Worm (Caenorhabditis elegans): ENCODE measurements around the gene Y60A3A.25.
A peak's percentile ranks its signal among the peaks of the same experiment; 100 is the strongest.

Y60A3A.25 gene

ce11 chrV:20004385-20004784 lies 10.4 kb upstream of the Y60A3A.25 start, which contains the start of gene unc-51:
TSS of gene unc-51 (minus strand) at chrV:20004485.
- TF ChIP-seq pha-4 (tag; optimal IDR thresholded peaks at IDR 0.05) (no peak), ham-2 (GFP tag; optimal IDR thresholded peaks at IDR 0.05) (no peak), bed-3 (GFP tag; optimal IDR thresholded peaks at IDR 0.05) (no peak), ceh-83 (GFP tag; optimal IDR thresholded peaks at IDR 0.05) (no peak), mab-5 (tag; optimal IDR thresholded peaks at IDR 0.05) (no peak), cnd-1 (tag; optimal IDR thresholded peaks at IDR 0.05) (no peak), tbx-8 (GFP tag; optimal IDR thresholded peaks at IDR 0.05) (no peak), ceh-39 (tag; optimal IDR thresholded peaks at IDR 0.05) (no peak), mep-1 (tag; optimal IDR thresholded peaks at IDR 0.05) (no peak), drap-1 (GFP tag; optimal IDR thresholded peaks at IDR 0.05) (no peak), unc-39 (tag; optimal IDR thresholded peaks at IDR 0.05) (no peak), unc-62 (GFP tag; optimal IDR thresholded peaks at IDR 0.05) (no peak), nhr-2 (tag; optimal IDR thresholded peaks at IDR 0.05) (no peak), unc-120 (tag; optimal IDR thresholded peaks at IDR 0.05; ENCODE audit: poor library complexity, severe bottlenecking) (no peak), mls-2 (tag; optimal IDR thresholded peaks at IDR 0.05) (no peak)

DNA sequence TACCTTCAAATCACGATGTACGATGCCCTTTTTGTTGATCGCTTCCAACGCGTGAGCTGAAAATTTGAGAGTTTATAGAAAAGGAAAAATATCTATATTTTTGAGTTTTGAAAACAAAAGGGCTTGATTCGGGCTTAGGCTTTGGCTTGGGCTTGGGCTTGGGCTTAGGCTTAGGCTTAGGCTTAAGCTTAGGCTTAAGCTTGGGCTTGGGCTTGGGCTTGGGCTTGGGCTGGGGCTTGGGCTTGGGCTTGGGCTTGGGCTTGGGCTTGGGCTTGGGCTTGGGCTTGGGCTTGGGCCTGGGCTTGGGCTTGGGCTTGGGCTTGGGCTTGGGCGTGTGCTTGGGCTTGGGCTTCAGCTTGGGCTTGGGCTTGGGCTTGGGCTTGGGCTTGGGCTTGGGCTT lies 8.2 kb upstream of the Y60A3A.25 start:
- TF ChIP-seq elt-3 (tag; optimal IDR thresholded peaks at IDR 0.05), result no peak
- peak; percentile 3 for TF ChIP-seq sptf-1 (tag; optimal IDR thresholded peaks at IDR 0.05)
- no peak for TF ChIP-seq mep-1 (tag; optimal IDR thresholded peaks at IDR 0.05)
- no peak for TF ChIP-seq nhr-2 (tag; optimal IDR thresholded peaks at IDR 0.05)

DNA sequence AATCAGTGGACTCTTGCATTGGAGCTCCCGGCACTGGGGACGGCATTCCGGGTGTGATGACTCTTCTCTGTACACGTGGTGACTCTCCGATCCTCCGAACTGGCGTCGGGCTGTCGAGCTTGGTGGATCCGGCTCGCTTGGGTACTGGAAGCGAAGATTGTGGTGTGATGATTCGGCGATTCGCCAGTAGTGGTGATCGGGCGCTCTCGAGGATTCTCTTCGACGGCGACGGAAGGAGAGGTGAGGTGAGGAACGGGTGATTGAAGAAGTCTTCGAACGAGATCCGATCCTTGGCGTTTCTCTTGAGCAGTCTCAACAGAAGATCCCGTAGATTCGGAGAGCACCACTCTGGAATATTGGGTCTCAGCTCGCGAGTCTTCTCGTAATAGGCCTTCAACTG lies 6.6 kb upstream of the Y60A3A.25 start:
- TF ChIP-seq ceh-39 (tag; optimal IDR thresholded peaks at IDR 0.05) (no peak), ceh-43 (GFP tag; optimal IDR thresholded peaks at IDR 0.05) (no peak), nhr-237 (tag; optimal IDR thresholded peaks at IDR 0.05) (no peak), lsy-2 (tag; optimal IDR thresholded peaks at IDR 0.05) (no peak), mab-5 (tag; optimal IDR thresholded peaks at IDR 0.05) (no peak)

- TF ChIP-seq flh-1 (GFP tag; optimal IDR thresholded peaks at IDR 0.05), result no peak
- TF ChIP-seq drap-1 (GFP tag; optimal IDR thresholded peaks at IDR 0.05), result no peak
- no peak for TF ChIP-seq nhr-237 (tag; optimal IDR thresholded peaks at IDR 0.05)
- no peak for TF ChIP-seq tbx-8 (GFP tag; optimal IDR thresholded peaks at IDR 0.05)
- TF ChIP-seq nhr-28 (tag; optimal IDR thresholded peaks at IDR 0.05), result no peak
- no peak for TF ChIP-seq sem-2 (GFP tag; optimal IDR thresholded peaks at IDR 0.05)
- TF ChIP-seq ceh-43 (GFP tag; optimal IDR thresholded peaks at IDR 0.05), result no peak
- TF ChIP-seq mls-2 (tag; optimal IDR thresholded peaks at IDR 0.05), result no peak
- no peak for TF ChIP-seq lin-13 (tag; optimal IDR thresholded peaks at IDR 0.05)
- TF ChIP-seq ces-1 (GFP tag; optimal IDR thresholded peaks at IDR 0.05), result no peak
- TF ChIP-seq hlh-1 (tag; optimal IDR thresholded peaks at IDR 0.05), result no peak
- TF ChIP-seq bed-3 (GFP tag; optimal IDR thresholded peaks at IDR 0.05), result no peak
- no peak for TF ChIP-seq nhr-2 (tag; optimal IDR thresholded peaks at IDR 0.05)
- TF ChIP-seq ztf-11 (tag; optimal IDR thresholded peaks at IDR 0.05), result no peak
Measured at ce11 chrV:19999789-20000188, 5.8 kb upstream of the Y60A3A.25 start.

DNA sequence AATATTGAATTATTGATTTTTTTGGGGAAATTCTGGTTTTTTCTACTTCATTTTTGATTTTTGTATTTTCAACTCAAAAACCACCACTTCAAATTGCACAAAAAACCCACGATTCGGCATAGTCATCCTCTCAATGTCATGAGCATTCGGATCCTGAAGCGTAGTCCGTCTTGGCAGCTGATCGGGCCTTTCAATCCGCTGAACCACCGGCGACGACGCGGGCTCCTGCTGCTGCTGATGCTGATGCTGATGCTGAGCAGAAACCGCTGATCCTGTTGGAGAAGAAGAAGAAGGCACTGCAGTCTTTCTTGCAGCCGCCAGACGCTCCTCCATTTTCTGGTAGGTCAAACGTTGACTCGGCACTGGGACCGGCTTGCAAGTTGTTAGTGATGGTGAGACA lies 5.1 kb upstream of the Y60A3A.25 start:
- TF ChIP-seq lin-13 (tag; optimal IDR thresholded peaks at IDR 0.05) (no peak), sem-2 (GFP tag; optimal IDR thresholded peaks at IDR 0.05) (no peak), flh-1 (GFP tag; optimal IDR thresholded peaks at IDR 0.05) (no peak), cnd-1 (tag; optimal IDR thresholded peaks at IDR 0.05) (no peak), drap-1 (GFP tag; optimal IDR thresholded peaks at IDR 0.05) (no peak), nhr-76 (tag; optimal IDR thresholded peaks at IDR 0.05) (no peak), nhr-12 (tag; optimal IDR thresholded peaks at IDR 0.05) (no peak), M03D4.4 (tag; optimal IDR thresholded peaks at IDR 0.05) (no peak), ceh-39 (tag; optimal IDR thresholded peaks at IDR 0.05) (no peak), unc-39 (tag; optimal IDR thresholded peaks at IDR 0.05) (no peak), snpc-4 (tag; optimal IDR thresholded peaks at IDR 0.05) (no peak), bed-3 (GFP tag; optimal IDR thresholded peaks at IDR 0.05) (no peak), ham-2 (GFP tag; optimal IDR thresholded peaks at IDR 0.05) (no peak), nhr-237 (tag; optimal IDR thresholded peaks at IDR 0.05) (no peak), pha-4 (tag; optimal IDR thresholded peaks at IDR 0.05) (no peak), lsy-2 (tag; optimal IDR thresholded peaks at IDR 0.05) (no peak)

Data from whole organism, mixed stage, embryonic.